Worm (Caenorhabditis elegans): ENCODE results near the gene K03B8.11.

K03B8.11 gene

DNA sequence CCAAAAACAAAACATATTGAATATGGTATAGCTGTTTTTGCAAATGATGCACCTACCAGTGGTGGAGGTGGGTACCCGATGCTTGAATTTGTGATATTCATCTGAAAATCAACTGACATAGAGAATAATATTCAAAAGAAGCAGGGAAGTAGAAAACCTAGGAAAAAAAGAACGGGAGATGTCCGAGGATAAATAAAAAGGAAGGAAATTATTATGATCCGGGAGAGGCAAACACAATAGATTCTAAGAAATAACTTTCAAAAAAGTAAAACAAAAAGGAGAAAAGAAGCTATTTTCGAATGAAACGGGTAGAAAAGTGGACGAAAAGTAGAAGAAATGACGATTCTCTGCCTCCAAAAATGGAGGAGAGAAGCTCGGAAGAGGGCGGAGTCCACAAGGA is 37.4 kb downstream of the K03B8.11 start, which contains the start of gene npr-25:
Gene npr-25 (minus strand): TSS at position 101 of the 400 bp plus-strand sequence.
- TF ChIP-seq F57A8.1 (GFP tag; optimal IDR thresholded peaks at IDR 0.05) = no peak
- no peak for TF ChIP-seq F57C9.4 (tag; optimal IDR thresholded peaks at IDR 0.05)
- TF ChIP-seq snpc-1.3 (tag; optimal IDR thresholded peaks at IDR 0.05; ENCODE audit: insufficient read depth) = no peak
- no peak for TF ChIP-seq ceh-100 (GFP tag; IDR thresholded peaks at IDR 0.05)
- TF ChIP-seq ccch-3 (GFP tag; optimal IDR thresholded peaks at IDR 0.05) = no peak
- no peak for TF ChIP-seq tbx-9 (tag; optimal IDR thresholded peaks at IDR 0.05; ENCODE audit: borderline replicate concordance)
- TF ChIP-seq snpc-1.1 (tag; optimal IDR thresholded peaks at IDR 0.05; ENCODE audit: insufficient read depth) = no peak
- TF ChIP-seq cebp-2 (GFP tag; IDR thresholded peaks at IDR 0.05) = no peak
- TF ChIP-seq rpc-1 (optimal IDR thresholded peaks at IDR 0.05) = no peak
- no peak for TF ChIP-seq rpc-1 (tag; optimal IDR thresholded peaks at IDR 0.05)
- TF ChIP-seq gei-17 (GFP tag; optimal IDR thresholded peaks at IDR 0.05) = no peak
- no peak for TF ChIP-seq nfyb-1 (GFP tag; IDR thresholded peaks at IDR 0.05)
- no peak for TF ChIP-seq C17E4.6 (GFP tag; IDR thresholded peaks at IDR 0.05)
- no peak for TF ChIP-seq nfya-2 (GFP tag; IDR thresholded peaks at IDR 0.05)
- TF ChIP-seq zfh-2 (GFP tag; conservative IDR thresholded peaks at IDR 0.05) = no peak
- no peak for TF ChIP-seq F52B5.7 (tag; optimal IDR thresholded peaks at IDR 0.05)
- no peak for TF ChIP-seq repo-1 (tag; optimal IDR thresholded peaks at IDR 0.05)
- TF ChIP-seq nhr-120 (GFP tag; IDR thresholded peaks at IDR 0.05) = no peak
- no peak for TF ChIP-seq unc-62 (GFP tag; optimal IDR thresholded peaks at IDR 0.05)
- no peak for TF ChIP-seq ztf-26 (tag; optimal IDR thresholded peaks at IDR 0.05)

DNA sequence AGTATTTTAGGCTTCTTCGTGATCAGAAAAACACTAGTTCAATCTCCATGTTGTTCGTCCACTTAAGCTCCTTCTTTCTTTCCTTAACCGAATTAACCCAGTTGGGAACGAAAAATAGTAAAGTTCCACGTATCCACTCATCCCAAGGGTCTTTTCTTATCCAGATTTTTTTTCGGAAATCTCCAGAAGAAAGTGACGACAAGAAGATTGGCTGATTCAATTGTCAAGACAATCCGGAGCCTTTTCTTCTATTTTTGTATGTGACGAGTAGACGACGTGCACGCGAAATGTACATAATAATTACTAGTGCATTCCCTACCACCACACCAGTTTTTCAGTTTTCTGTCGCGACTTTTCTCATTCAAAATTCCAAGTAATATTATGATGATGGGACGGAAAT is 39.0 kb downstream of the K03B8.11 start:
- no peak for TF ChIP-seq bed-1 (GFP tag; IDR thresholded peaks at IDR 0.05)
- no peak for TF ChIP-seq repo-1 (tag; optimal IDR thresholded peaks at IDR 0.05)
- no peak for TF ChIP-seq let-607 (tag; optimal IDR thresholded peaks at IDR 0.05)
- TF ChIP-seq cebp-2 (GFP tag; IDR thresholded peaks at IDR 0.05) = no peak
- TF ChIP-seq pbrm-1 (GFP tag; IDR thresholded peaks at IDR 0.05) = no peak
- no peak for TF ChIP-seq unc-62 (GFP tag; optimal IDR thresholded peaks at IDR 0.05)
- no peak for TF ChIP-seq Y95B8A.8 (GFP tag; IDR thresholded peaks at IDR 0.05)
- TF ChIP-seq hlh-26 (GFP tag; conservative IDR thresholded peaks at IDR 0.05) = no peak
- TF ChIP-seq mes-4 (tag; optimal IDR thresholded peaks at IDR 0.05) = no peak
- no peak for TF ChIP-seq sdz-38 (tag; optimal IDR thresholded peaks at IDR 0.05)
- no peak for TF ChIP-seq atf-7 (tag; optimal IDR thresholded peaks at IDR 0.05)
- TF ChIP-seq dox-1 (GFP tag; IDR thresholded peaks at IDR 0.05) = no peak
- TF ChIP-seq ekl-4 (GFP tag; IDR thresholded peaks at IDR 0.05) = no peak
- TF ChIP-seq ama-1 (optimal IDR thresholded peaks at IDR 0.05) = no peak
- no peak for TF ChIP-seq ama-1 (GFP tag; optimal IDR thresholded peaks at IDR 0.05)
- no peak for TF ChIP-seq F39B2.1 (GFP tag; IDR thresholded peaks at IDR 0.05)
- no peak for TF ChIP-seq fkh-3 (tag; optimal IDR thresholded peaks at IDR 0.05)

DNA sequence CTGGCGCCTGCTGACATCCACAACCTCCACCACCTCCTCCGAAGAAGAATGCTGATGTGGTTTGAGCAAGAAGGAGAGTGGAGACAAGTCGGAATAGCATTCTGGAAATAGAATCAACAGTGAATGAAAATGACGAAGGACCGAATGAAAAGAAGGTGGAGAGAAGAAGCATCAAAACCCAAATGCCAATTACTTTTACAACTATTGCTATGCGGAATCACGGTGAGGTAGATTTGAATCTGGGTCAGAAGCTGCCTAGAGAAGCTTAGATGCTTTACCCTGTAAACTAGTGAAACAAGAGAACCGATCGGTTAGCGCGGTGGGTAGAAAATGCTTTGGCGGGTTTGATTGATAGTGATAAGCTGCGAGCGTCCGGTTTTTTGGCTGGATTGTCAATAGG is 43.4 kb downstream of the K03B8.11 start, which contains the start of gene grl-7:
Gene grl-7 (minus strand): TSS at position 101 of the 400 bp plus-strand sequence.
- TF ChIP-seq attf-5 (GFP tag; optimal IDR thresholded peaks at IDR 0.05) = no peak
- no peak for TF ChIP-seq rec-8 (tag; optimal IDR thresholded peaks at IDR 0.05)
- 0 out of 2 replicates have a peak, but pooled peaks have one; percentile 24 for TF ChIP-seq let-526 (GFP tag; IDR thresholded peaks at IDR 0.05)

All from whole organism, young adult.